Worm (Caenorhabditis elegans): ENCODE results near the gene C39B10.7.

Gene C39B10.7

DNA sequence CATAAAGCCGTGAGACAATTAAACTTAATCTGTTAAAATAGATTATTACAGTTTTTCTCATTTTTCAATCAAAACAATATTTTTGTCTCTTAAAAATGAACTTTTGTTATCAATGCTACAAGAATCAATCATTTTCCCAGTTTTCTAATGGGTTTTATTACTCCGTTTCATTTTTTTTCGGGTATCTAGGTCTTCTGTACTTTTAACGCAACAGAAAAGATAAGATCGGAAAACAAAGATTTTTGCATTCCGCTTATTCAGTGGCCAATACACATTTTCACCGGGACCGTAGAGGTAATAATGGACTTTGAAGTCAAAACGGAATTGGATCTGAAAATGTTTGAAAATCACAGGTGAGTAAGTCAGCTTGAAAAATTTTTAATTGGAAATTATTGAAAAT, 12.1 kb downstream of the C39B10.7 start, which contains the start of gene C33D3.4:
Gene C33D3.4 (plus strand): TSS at position 301 of the 400 bp plus-strand sequence.
- no peak for TF ChIP-seq eyg-1 (tag; optimal IDR thresholded peaks at IDR 0.05)
- TF ChIP-seq hlh-15 (tag; optimal IDR thresholded peaks at IDR 0.05), result no peak
- no peak for TF ChIP-seq ama-1 (optimal IDR thresholded peaks at IDR 0.05)
- no peak for TF ChIP-seq nhr-11 (tag; optimal IDR thresholded peaks at IDR 0.05)
- TF ChIP-seq ceh-18 (tag; optimal IDR thresholded peaks at IDR 0.05), result no peak
- no peak for TF ChIP-seq K02D7.2 (tag; optimal IDR thresholded peaks at IDR 0.05)
- TF ChIP-seq npax-4 (tag; optimal IDR thresholded peaks at IDR 0.05), result no peak
- no peak for TF ChIP-seq rnt-1 (tag; optimal IDR thresholded peaks at IDR 0.05)
- no peak for TF ChIP-seq pat-9 (tag; optimal IDR thresholded peaks at IDR 0.05)
- TF ChIP-seq unc-86 (tag; optimal IDR thresholded peaks at IDR 0.05), result no peak
- TF ChIP-seq ceh-6 (GFP tag; optimal IDR thresholded peaks at IDR 0.05), result no peak
- no peak for TF ChIP-seq zip-5 (tag; optimal IDR thresholded peaks at IDR 0.05)
- TF ChIP-seq pag-3 (tag; optimal IDR thresholded peaks at IDR 0.05; ENCODE audit: borderline replicate concordance), result no peak
- no peak for TF ChIP-seq hlh-30 (tag; optimal IDR thresholded peaks at IDR 0.05; ENCODE audit: insufficient read depth)
- TF ChIP-seq ets-4 (tag; optimal IDR thresholded peaks at IDR 0.05), result no peak

DNA sequence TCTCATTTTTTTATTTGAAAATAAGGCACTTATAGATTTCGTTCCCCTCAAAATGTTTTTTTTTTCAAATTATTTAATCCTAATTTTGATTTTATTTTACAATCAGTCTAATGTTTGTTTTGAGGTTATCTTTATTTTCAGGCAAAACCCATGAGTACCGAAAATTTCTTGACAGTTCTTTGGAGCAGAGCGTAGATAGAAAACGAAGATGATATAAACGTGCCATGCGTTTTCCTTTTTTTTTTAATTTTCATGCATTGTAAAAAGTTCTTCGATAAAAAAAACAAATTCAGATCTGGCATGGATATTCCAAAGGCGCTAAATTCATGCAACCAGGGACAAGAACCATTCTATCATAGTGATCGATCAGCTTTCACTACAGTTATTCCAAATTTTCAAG, 14.4 kb downstream of the C39B10.7 start, which contains the start of gene C33D3.5:
Gene C33D3.5 (plus strand): TSS at position 301 of the 400 bp plus-strand sequence.
- no peak for TF ChIP-seq C38D4.7 (GFP tag; optimal IDR thresholded peaks at IDR 0.05)

DNA sequence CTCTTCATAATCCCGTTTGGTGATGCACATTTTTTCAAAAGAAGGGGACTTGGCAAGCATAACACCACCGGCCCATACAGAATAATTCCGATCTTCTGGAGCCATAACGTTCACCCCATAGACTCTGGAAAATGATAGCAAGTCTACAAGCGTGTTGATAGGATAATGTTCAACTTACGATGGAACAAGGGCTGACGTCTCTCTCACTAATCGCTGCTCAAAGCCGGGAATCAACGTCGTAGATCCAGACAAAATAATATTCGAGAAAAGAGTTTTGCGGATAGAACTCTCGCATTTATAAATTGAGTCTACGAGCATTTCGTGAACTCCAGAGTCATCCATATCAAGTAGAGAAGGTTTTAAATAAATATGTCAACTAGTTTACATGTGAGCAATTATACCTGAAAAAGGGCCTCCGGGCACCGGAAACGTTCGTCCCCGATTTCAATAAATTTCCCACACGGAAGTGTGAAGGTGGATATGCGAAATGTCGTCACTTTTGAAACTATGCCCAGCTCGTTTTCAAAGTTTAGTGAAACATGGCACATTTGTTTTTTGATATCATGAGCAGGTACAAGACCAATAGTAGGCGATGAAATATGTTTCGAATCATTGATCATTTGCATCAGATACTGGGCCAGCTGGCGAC, 15.3 kb downstream of the C39B10.7 start:
- no peak for TF ChIP-seq pax-1 (tag; optimal IDR thresholded peaks at IDR 0.05)
- TF ChIP-seq sox-4 (tag; optimal IDR thresholded peaks at IDR 0.05), result no peak
- TF ChIP-seq ceh-14 (tag; optimal IDR thresholded peaks at IDR 0.05), result no peak
- no peak for TF ChIP-seq T23F11.4 (GFP tag; optimal IDR thresholded peaks at IDR 0.05)
- TF ChIP-seq F13H6.1 (tag; optimal IDR thresholded peaks at IDR 0.05), result no peak
- TF ChIP-seq ama-1 (optimal IDR thresholded peaks at IDR 0.05), result no peak
- no peak for TF ChIP-seq pha-4 (tag; optimal IDR thresholded peaks at IDR 0.05)
- TF ChIP-seq K02D7.2 (tag; optimal IDR thresholded peaks at IDR 0.05), result no peak
- no peak for TF ChIP-seq dve-1 (tag; optimal IDR thresholded peaks at IDR 0.05)
- TF ChIP-seq sdc-2 (tag; optimal IDR thresholded peaks at IDR 0.05), result no peak
- no peak for TF ChIP-seq eyg-1 (tag; optimal IDR thresholded peaks at IDR 0.05)
- TF ChIP-seq nhr-232 (tag; optimal IDR thresholded peaks at IDR 0.05), result no peak
- no peak for TF ChIP-seq hlh-13 (GFP tag; optimal IDR thresholded peaks at IDR 0.05)

DNA sequence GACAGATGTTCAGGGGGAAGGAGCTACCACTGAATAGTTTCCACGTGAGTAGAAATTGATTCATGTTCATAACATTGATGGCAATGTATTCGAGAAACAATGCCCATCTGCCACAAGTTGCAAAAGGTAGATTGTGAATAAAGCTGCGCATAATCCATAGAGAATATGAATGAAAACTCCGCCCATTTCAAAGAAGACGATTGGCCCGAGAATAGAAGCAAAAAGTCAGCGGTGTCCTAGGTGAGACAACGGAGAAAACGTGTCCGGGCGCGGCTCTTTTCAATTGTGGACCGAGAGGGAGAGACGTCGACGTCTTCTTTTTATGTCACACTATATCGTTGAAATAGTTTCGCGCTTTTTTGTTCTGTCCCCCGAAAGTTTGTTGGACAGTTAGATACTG, 22.9 kb downstream of the C39B10.7 start, which contains the start of gene vab-3:
Gene vab-3 (plus strand): TSS at position 301 of the 400 bp plus-strand sequence.
- TF ChIP-seq ceh-31 (tag; optimal IDR thresholded peaks at IDR 0.05) (peak; percentile 22), T23F11.4 (GFP tag; optimal IDR thresholded peaks at IDR 0.05) (no peak)

DNA sequence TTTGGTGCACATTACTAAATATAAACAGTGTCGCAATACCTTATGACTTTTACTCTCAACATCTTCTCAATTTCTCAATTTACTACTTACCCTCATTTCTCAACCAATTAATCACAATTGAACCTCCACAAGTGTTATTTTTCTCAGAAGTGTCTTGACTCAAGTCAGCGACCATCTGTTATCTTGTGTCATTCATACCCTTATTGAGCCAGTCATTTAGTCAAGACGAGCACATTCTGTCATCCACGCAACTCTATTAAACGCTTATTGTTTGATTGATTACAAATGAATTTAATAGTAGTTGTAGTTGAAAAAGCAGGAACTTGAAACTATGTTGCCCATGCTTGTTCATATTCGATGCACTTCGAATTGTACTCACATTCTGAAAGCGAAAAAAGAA, 26.7 kb downstream of the C39B10.7 start:
- TF ChIP-seq ets-4 (tag; optimal IDR thresholded peaks at IDR 0.05) (no peak), pax-1 (tag; optimal IDR thresholded peaks at IDR 0.05) (no peak), unc-3 (GFP tag; conservative IDR thresholded peaks at IDR 0.05) (no peak), unc-3 (tag; optimal IDR thresholded peaks at IDR 0.05) (no peak), fax-1 (tag; optimal IDR thresholded peaks at IDR 0.05) (no peak), C38D4.7 (GFP tag; optimal IDR thresholded peaks at IDR 0.05) (no peak), zip-5 (tag; optimal IDR thresholded peaks at IDR 0.05) (no peak), hlh-13 (GFP tag; optimal IDR thresholded peaks at IDR 0.05) (no peak), che-1 (tag; optimal IDR thresholded peaks at IDR 0.05) (no peak), K02D7.2 (tag; optimal IDR thresholded peaks at IDR 0.05) (no peak), syd-9 (tag; optimal IDR thresholded peaks at IDR 0.05) (no peak), unc-42 (tag; optimal IDR thresholded peaks at IDR 0.05) (no peak), odd-2 (tag; optimal IDR thresholded peaks at IDR 0.05) (no peak), elt-2 (tag; optimal IDR thresholded peaks at IDR 0.05) (no peak), mec-3 (tag; optimal IDR thresholded peaks at IDR 0.05; ENCODE audit: borderline replicate concordance) (no peak), eyg-1 (tag; optimal IDR thresholded peaks at IDR 0.05) (no peak), sox-2 (GFP tag; IDR thresholded peaks at IDR 0.05) (no peak), elt-4 (tag; optimal IDR thresholded peaks at IDR 0.05) (no peak), nhr-11 (tag; optimal IDR thresholded peaks at IDR 0.05) (no peak), ama-1 (optimal IDR thresholded peaks at IDR 0.05) (no peak), fkh-6 (tag; optimal IDR thresholded peaks at IDR 0.05) (no peak)
